Worm (Caenorhabditis elegans): ENCODE results near the gene fbxa-104.
A peak's percentile ranks its signal among the peaks of the same experiment; 100 is the strongest.

fbxa-104 gene

ce11 chrV:15399691-15400377 lies 23.6 kb downstream of the fbxa-104 start, which contains the start of the genes T06E6.15 and sri-7:
Gene T06E6.15, minus strand, starts transcription at chrV:15399791.
Gene sri-7, plus strand, starts transcription at chrV:15400327.
- TF ChIP-seq egrh-3 (GFP tag; IDR thresholded peaks at IDR 0.05) (no peak), D2030.7 (GFP tag; IDR thresholded peaks at IDR 0.05) (no peak), mel-28 (tag; optimal IDR thresholded peaks at IDR 0.05; ENCODE audit: borderline replicate concordance) (no peak), F52B5.7 (tag; optimal IDR thresholded peaks at IDR 0.05) (no peak)

- TF ChIP-seq B0035.1 (tag; optimal IDR thresholded peaks at IDR 0.05) (no peak), ccch-3 (GFP tag; optimal IDR thresholded peaks at IDR 0.05) (no peak), madf-10 (tag; optimal IDR thresholded peaks at IDR 0.05) (no peak), akir-1 (GFP tag; optimal IDR thresholded peaks at IDR 0.05) (no peak), K11D2.4 (GFP tag; IDR thresholded peaks at IDR 0.05) (no peak), B0261.1 (tag; optimal IDR thresholded peaks at IDR 0.05) (no peak), aptf-2 (GFP tag; conservative IDR thresholded peaks at IDR 0.05) (no peak), ceh-91 (GFP tag; IDR thresholded peaks at IDR 0.05) (no peak), F10E7.11 (tag; optimal IDR thresholded peaks at IDR 0.05) (no peak), hrde-1 (tag; optimal IDR thresholded peaks at IDR 0.05; ENCODE audit: borderline replicate concordance) (no peak)
Observed at ce11 chrV:15398728-15399127, 24.8 kb downstream of the fbxa-104 start, which contains the start of gene fbxa-199. Gene fbxa-199, minus strand, starts transcription at chrV:15398828.

- TF ChIP-seq xnd-1 (tag; optimal IDR thresholded peaks at IDR 0.05) (peak; percentile 51), zfh-2 (GFP tag; conservative IDR thresholded peaks at IDR 0.05) (no peak), lsl-1 (GFP tag; optimal IDR thresholded peaks at IDR 0.05) (peak; percentile 37), Y53G8AR.9 (GFP tag; conservative IDR thresholded peaks at IDR 0.05) (peak; percentile 75), ztf-3 (GFP tag; optimal IDR thresholded peaks at IDR 0.05) (no peak), attf-3 (GFP tag; conservative IDR thresholded peaks at IDR 0.05) (no peak), F52B5.7 (tag; optimal IDR thresholded peaks at IDR 0.05) (no peak), lin-54 (GFP tag; optimal IDR thresholded peaks at IDR 0.05) (no peak), attf-6 (GFP tag; IDR thresholded peaks at IDR 0.05) (peak; percentile 76), pbrm-1 (GFP tag; IDR thresholded peaks at IDR 0.05) (peak; percentile 25; the same call in 1 of the 2 replicates), ekl-4 (GFP tag; IDR thresholded peaks at IDR 0.05) (peak; percentile 67), hrde-1 (tag; optimal IDR thresholded peaks at IDR 0.05; ENCODE audit: borderline replicate concordance) (peak; percentile 82), hsf-1 (GFP tag; IDR thresholded peaks at IDR 0.05) (peak; percentile 83), Y56A3A.18 (GFP tag; IDR thresholded peaks at IDR 0.05) (no peak), lin-40 (tag; optimal IDR thresholded peaks at IDR 0.05) (no peak), nhr-120 (GFP tag; IDR thresholded peaks at IDR 0.05) (no peak), lsy-27 (tag; optimal IDR thresholded peaks at IDR 0.05; ENCODE audit: borderline replicate concordance, insufficient read depth) (no peak), Y95B8A.8 (GFP tag; IDR thresholded peaks at IDR 0.05) (peak; percentile 56; the same call in 1 of the 2 replicates), gei-17 (GFP tag; optimal IDR thresholded peaks at IDR 0.05) (no peak), tlf-1 (GFP tag; optimal IDR thresholded peaks at IDR 0.05) (peak; percentile 63), madf-3 (GFP tag; IDR thresholded peaks at IDR 0.05) (0 out of 2 replicates have a peak, but pooled peaks have one; percentile 16), bed-2 (GFP tag; IDR thresholded peaks at IDR 0.05) (no peak), F49E8.2 (tag; optimal IDR thresholded peaks at IDR 0.05; ENCODE audit: insufficient read depth) (peak; percentile 38), mxl-1 (tag; optimal IDR thresholded peaks at IDR 0.05) (no peak), tbp1 (GFP tag; optimal IDR thresholded peaks at IDR 0.05) (peak; percentile 48), snpc-1.1 (tag; optimal IDR thresholded peaks at IDR 0.05; ENCODE audit: insufficient read depth) (peak; percentile 34), nhr-27 (tag; optimal IDR thresholded peaks at IDR 0.05) (no peak), let-607 (tag; optimal IDR thresholded peaks at IDR 0.05) (no peak), B0261.1 (tag; optimal IDR thresholded peaks at IDR 0.05) (peak; percentile 12), aptf-2 (GFP tag; conservative IDR thresholded peaks at IDR 0.05) (no peak), K11D2.4 (GFP tag; IDR thresholded peaks at IDR 0.05) (no peak), ama-1 (optimal IDR thresholded peaks at IDR 0.05) (no peak), ama-1 (GFP tag; optimal IDR thresholded peaks at IDR 0.05) (peak in 1 of 2 experiments; percentile 28)
Observed at ce11 chrV:15397139-15397538, 26.3 kb downstream of the fbxa-104 start.

Measured in whole organism, young adult.